Fruit fly (Drosophila melanogaster): ENCODE data around the gene Sgs7.

The Sgs7 gene

dm6 chr3L:11536767-11537419, 27.2 kb downstream of the Sgs7 start (continued):
- TF ChIP-seq CG2120 (GFP tag; optimal IDR thresholded peaks at IDR 0.05) (peak; percentile 33), E2f1 (GFP tag; IDR thresholded peaks at IDR 0.05) (no peak), cg (GFP tag; optimal IDR thresholded peaks at IDR 0.05) (peak; percentile 65), crp (GFP tag; optimal IDR thresholded peaks at IDR 0.05) (peak in 1 of 2 experiments; percentile 17), sens (GFP tag) (peak; percentile 3), bcd (GFP tag; optimal IDR thresholded peaks at IDR 0.05) (peak; percentile 2), kni (GFP tag; optimal IDR thresholded peaks at IDR 0.05) (peak; percentile 52), CG1529 (GFP tag; optimal IDR thresholded peaks at IDR 0.05) (no peak), oc (tag; optimal IDR thresholded peaks at IDR 0.05) (peak; percentile 23), ap (GFP tag; IDR thresholded peaks at IDR 0.05) (no peak), CG14014 (GFP tag; IDR thresholded peaks at IDR 0.05) (peak; percentile 25; the same call in 1 of the 2 replicates), eyg (GFP tag; optimal IDR thresholded peaks at IDR 0.05) (no peak), CG13894 (tag; optimal IDR thresholded peaks at IDR 0.05) (peak; percentile 36), NFAT (GFP tag; IDR thresholded peaks at IDR 0.05) (peak; percentile 47), btn (GFP tag; optimal IDR thresholded peaks at IDR 0.05) (no peak), CG11695 (GFP tag; IDR thresholded peaks at IDR 0.05) (0 out of 3 replicates have a peak, but pooled peaks have one; percentile 22), CG9932 (GFP tag; IDR thresholded peaks at IDR 0.05) (peak; percentile 10; the same call in 1 of the 2 replicates), CG15514 (GFP tag; optimal IDR thresholded peaks at IDR 0.05) (no peak), gem (tag; optimal IDR thresholded peaks at IDR 0.05) (peak; percentile 15), Med (GFP tag) (peak; percentile 77), Eip74EF (GFP tag; optimal IDR thresholded peaks at IDR 0.05) (peak in 1 of 2 experiments; percentile 4), Blimp-1 (GFP tag; optimal IDR thresholded peaks at IDR 0.05) (peak; percentile 0)

dm6 chr3L:11539511-11540329, 30.1 kb downstream of the Sgs7 start:
- peak; percentile 90 for TF ChIP-seq oc (tag; optimal IDR thresholded peaks at IDR 0.05)
- peak; percentile 98 for TF ChIP-seq stwl (tag; optimal IDR thresholded peaks at IDR 0.05)
- TF ChIP-seq vvl (GFP tag; IDR thresholded peaks at IDR 0.05): peak; percentile 37; the same call in 1 of the 2 replicates
- no peak for TF ChIP-seq tgo (GFP tag; IDR thresholded peaks at IDR 0.05)
- TF ChIP-seq Awh (GFP tag; IDR thresholded peaks at IDR 0.05): peak; percentile 58; the same call in 1 of the 2 replicates
- TF ChIP-seq sna (GFP tag; IDR thresholded peaks at IDR 0.05; ENCODE audit: partially characterized antibody): 0 out of 2 replicates have a peak, but pooled peaks have one; percentile 25
- peak in 1 of 2 experiments; percentile 72 for TF ChIP-seq Pdp1 (GFP tag; optimal IDR thresholded peaks at IDR 0.05)
- TF ChIP-seq nerfin-2 (GFP tag; IDR thresholded peaks at IDR 0.05; ENCODE audit: partially characterized antibody): peak; percentile 22; the same call in 1 of the 2 replicates
- peak; percentile 46; the same call in 1 of the 2 replicates for TF ChIP-seq CG13287 (GFP tag; IDR thresholded peaks at IDR 0.05; ENCODE audit: partially characterized antibody)
- TF ChIP-seq CkIIα-i1 (GFP tag; IDR thresholded peaks at IDR 0.05): no peak
- TF ChIP-seq abd-A (tag; optimal IDR thresholded peaks at IDR 0.05): peak; percentile 57
- peak; percentile 55 for TF ChIP-seq sens (GFP tag)
- TF ChIP-seq CG11456 (GFP tag; IDR thresholded peaks at IDR 0.05): no peak
- TF ChIP-seq CG12299 (tag; optimal IDR thresholded peaks at IDR 0.05): no peak
- no peak for TF ChIP-seq trem (tag; optimal IDR thresholded peaks at IDR 0.05)
- no peak for TF ChIP-seq CG6654 (GFP tag; optimal IDR thresholded peaks at IDR 0.05)
- TF ChIP-seq chinmo (GFP tag; IDR thresholded peaks at IDR 0.05; ENCODE audit: partially characterized antibody): 0 out of 4 replicates have a peak, but pooled peaks have one; percentile 6
- peak; percentile 37 for TF ChIP-seq Med (GFP tag)
- no peak for TF ChIP-seq Bdp1 (GFP tag; optimal IDR thresholded peaks at IDR 0.05)
- peak; percentile 15 for TF ChIP-seq CG8290 (GFP tag; optimal IDR thresholded peaks at IDR 0.05)
- no peak for TF ChIP-seq CG8290 (tag; optimal IDR thresholded peaks at IDR 0.05)
- no peak for TF ChIP-seq jing (GFP tag; optimal IDR thresholded peaks at IDR 0.05)
- TF ChIP-seq gfzf (GFP tag; optimal IDR thresholded peaks at IDR 0.05): peak; percentile 7
